Comparison of ENCODE assay signal across 3 worm cellular contexts in genomic region chrX:8054478-8054877, ce11.
TF ChIP-seq lines count a peak whose summit lies in the region.

No protein-coding gene starts in this region.

TF ChIP-seq in whole organism, L1 larva, 84 proteins besides CTCF, POLR2A, EP300 and RAD21:
- TF ChIP-seq nhr-90 (tag; optimal IDR thresholded peaks at IDR 0.05; lab: Kevin White, UChicago; ENCODE audit: poor library complexity) (no peak), lin-14 (GFP tag; optimal IDR thresholded peaks at IDR 0.05; lab: Kevin White, UChicago) (peak; percentile 26)
TF ChIP-seq in whole organism, L1 larva: peak in this region for 1.

TF ChIP-seq in whole organism, late embryonic, 69 proteins besides CTCF, POLR2A, EP300 and RAD21:
- TF ChIP-seq pha-2 (tag; optimal IDR thresholded peaks at IDR 0.05; lab: Kevin White, UChicago): no peak
- TF ChIP-seq dmd-4 (tag; optimal IDR thresholded peaks at IDR 0.05; lab: Kevin White, UChicago; ENCODE audit: borderline replicate concordance): no peak
- peak; percentile 26 for TF ChIP-seq unc-55 (GFP tag; optimal IDR thresholded peaks at IDR 0.05; lab: Kevin White, UChicago)
- no peak for TF ChIP-seq ama-1 (optimal IDR thresholded peaks at IDR 0.05; lab: Kevin White, UChicago)
- TF ChIP-seq dve-1 (tag; optimal IDR thresholded peaks at IDR 0.05; lab: Kevin White, UChicago): no peak
- no peak for TF ChIP-seq hlh-30 (tag; optimal IDR thresholded peaks at IDR 0.05; lab: Kevin White, UChicago; ENCODE audit: insufficient read depth)
- no peak for TF ChIP-seq ceh-14 (tag; optimal IDR thresholded peaks at IDR 0.05; lab: Kevin White, UChicago)
- TF ChIP-seq pha-4 (tag; optimal IDR thresholded peaks at IDR 0.05; lab: Kevin White, UChicago): no peak
- TF ChIP-seq odd-2 (tag; optimal IDR thresholded peaks at IDR 0.05; lab: Kevin White, UChicago): no peak
- TF ChIP-seq ceh-24 (tag; optimal IDR thresholded peaks at IDR 0.05; lab: Kevin White, UChicago): no peak
- no peak for TF ChIP-seq hlh-13 (GFP tag; optimal IDR thresholded peaks at IDR 0.05; lab: Kevin White, UChicago)
- no peak for TF ChIP-seq ceh-9 (tag; optimal IDR thresholded peaks at IDR 0.05; lab: Kevin White, UChicago)
- TF ChIP-seq lin-11 (tag; optimal IDR thresholded peaks at IDR 0.05; lab: Kevin White, UChicago): no peak
- no peak for TF ChIP-seq tbx-7 (tag; optimal IDR thresholded peaks at IDR 0.05; lab: Kevin White, UChicago)
- no peak for TF ChIP-seq ceh-2 (tag; optimal IDR thresholded peaks at IDR 0.05; lab: Kevin White, UChicago)
- no peak for TF ChIP-seq madf-2 (tag; optimal IDR thresholded peaks at IDR 0.05; lab: Kevin White, UChicago)
- TF ChIP-seq ztf-16 (tag; optimal IDR thresholded peaks at IDR 0.05; lab: Kevin White, UChicago): no peak
- TF ChIP-seq pros-1 (tag; optimal IDR thresholded peaks at IDR 0.05; lab: Kevin White, UChicago): no peak
- no peak for TF ChIP-seq npax-4 (tag; optimal IDR thresholded peaks at IDR 0.05; lab: Kevin White, UChicago)
- TF ChIP-seq nhr-11 (tag; optimal IDR thresholded peaks at IDR 0.05; lab: Kevin White, UChicago): no peak
- TF ChIP-seq ceh-19 (GFP tag; optimal IDR thresholded peaks at IDR 0.05; lab: Kevin White, UChicago): no peak
- peak; percentile 42 for TF ChIP-seq ceh-34 (tag; optimal IDR thresholded peaks at IDR 0.05; lab: Kevin White, UChicago)
- TF ChIP-seq sox-4 (tag; optimal IDR thresholded peaks at IDR 0.05; lab: Kevin White, UChicago): no peak
- no peak for TF ChIP-seq ref-2 (tag; optimal IDR thresholded peaks at IDR 0.05; lab: Kevin White, UChicago)
- no peak for TF ChIP-seq fax-1 (tag; optimal IDR thresholded peaks at IDR 0.05; lab: Kevin White, UChicago)
- peak; percentile 3 for TF ChIP-seq ceh-18 (tag; optimal IDR thresholded peaks at IDR 0.05; lab: Kevin White, UChicago)
- peak; percentile 78 for TF ChIP-seq rnt-1 (tag; optimal IDR thresholded peaks at IDR 0.05; lab: Kevin White, UChicago)
- TF ChIP-seq pag-3 (tag; optimal IDR thresholded peaks at IDR 0.05; lab: Kevin White, UChicago; ENCODE audit: borderline replicate concordance): no peak
TF ChIP-seq in whole organism, late embryonic: peak in this region for 4.

TF ChIP-seq in whole organism, mixed stage, embryonic, 35 proteins besides CTCF, POLR2A, EP300 and RAD21:
- TF ChIP-seq unc-62 (GFP tag; optimal IDR thresholded peaks at IDR 0.05; lab: Kevin White, UChicago) (peak; percentile 71), hlh-1 (tag; optimal IDR thresholded peaks at IDR 0.05; lab: Kevin White, UChicago) (peak; percentile 88), elt-1 (tag; optimal IDR thresholded peaks at IDR 0.05; lab: Kevin White, UChicago; ENCODE audit: borderline replicate concordance, insufficient read depth) (no peak), unc-120 (tag; optimal IDR thresholded peaks at IDR 0.05; lab: Kevin White, UChicago; ENCODE audit: poor library complexity, severe bottlenecking) (peak; percentile 87), zip-8 (tag; optimal IDR thresholded peaks at IDR 0.05; lab: Kevin White, UChicago) (no peak)

Comparison
In these comparisons a context has a peak if more than half of its experiments do, and no peak if none do; other contexts are left out.
1. Of the 10 proteins assayed by ChIP-seq in both whole organism, L1 larva and whole organism, late embryonic: peak only in whole organism, L1 larva: none; only in whole organism, late embryonic: rnt-1; in both: none; in neither: 9.